Worm (Caenorhabditis elegans): Measurements from ENCODE around the gene srh-104.

ce11 chrV:16210257-16211002 lies 33.5 kb downstream of the srh-104 start, which contains the start of gene F11A5.16:
- TF ChIP-seq fos-1 (tag; optimal IDR thresholded peaks at IDR 0.05) (no peak), lsy-2 (tag; optimal IDR thresholded peaks at IDR 0.05) (no peak), gei-8 (GFP tag; optimal IDR thresholded peaks at IDR 0.05) (no peak), Y105C5A.15 (GFP tag; IDR thresholded peaks at IDR 0.05) (no peak), pqm-1 (tag; optimal IDR thresholded peaks at IDR 0.05) (no peak), daf-12 (tag; optimal IDR thresholded peaks at IDR 0.05) (no peak), aly-2 (tag; optimal IDR thresholded peaks at IDR 0.05) (no peak), dpl-1 (GFP tag; optimal IDR thresholded peaks at IDR 0.05) (no peak), set-16 (GFP tag; IDR thresholded peaks at IDR 0.05) (peak; percentile 63), ctbp-1 (GFP tag; IDR thresholded peaks at IDR 0.05) (no peak), ces-1 (GFP tag; optimal IDR thresholded peaks at IDR 0.05) (no peak), attf-4 (tag; optimal IDR thresholded peaks at IDR 0.05) (no peak), fkh-10 (GFP tag; optimal IDR thresholded peaks at IDR 0.05) (no peak), nhr-28 (tag; optimal IDR thresholded peaks at IDR 0.05) (no peak)

Measured in whole organism, L4 larva.